Fruit fly (Drosophila melanogaster): ENCODE measurements around the gene ATPsynCF6.

ATPsynCF6 gene

dm6 chr3R:23315630-23316029 is 40.2 kb downstream of the ATPsynCF6 start (continued):
- TF ChIP-seq z (GFP tag; IDR thresholded peaks at IDR 0.05) (no peak), lilli (GFP tag; optimal IDR thresholded peaks at IDR 0.05) (peak; percentile 22), CG17328 (GFP tag; IDR thresholded peaks at IDR 0.05) (peak; percentile 38; the same call in 1 of the 2 replicates), CG7839 (tag; optimal IDR thresholded peaks at IDR 0.05) (peak; percentile 29), CG10979 (tag; optimal IDR thresholded peaks at IDR 0.05) (peak; percentile 9), CG32772 (GFP tag; IDR thresholded peaks at IDR 0.05) (0 out of 2 replicates have a peak, but pooled peaks have one; percentile 28), ATbp (GFP tag; optimal IDR thresholded peaks at IDR 0.05) (peak; percentile 10), Sry-δ (GFP tag; optimal IDR thresholded peaks at IDR 0.05) (no peak), CG12236 (GFP tag; optimal IDR thresholded peaks at IDR 0.05) (no peak), CG4617 (GFP tag; optimal IDR thresholded peaks at IDR 0.05; ENCODE audit: borderline replicate concordance) (no peak), CG8290 (GFP tag; optimal IDR thresholded peaks at IDR 0.05) (no peak), CG8290 (tag; optimal IDR thresholded peaks at IDR 0.05) (peak in 1 of 2 experiments; percentile 26), bbx (GFP tag; IDR thresholded peaks at IDR 0.05; ENCODE audit: partially characterized antibody) (no peak), Ssrp (tag; optimal IDR thresholded peaks at IDR 0.05) (peak; percentile 22), Xrp1 (GFP tag; IDR thresholded peaks at IDR 0.05) (peak; percentile 55; the same call in 1 of the 2 replicates), ssp (GFP tag; IDR thresholded peaks at IDR 0.05) (no peak), CG14667 (GFP tag; IDR thresholded peaks at IDR 0.05) (0 out of 2 replicates have a peak, but pooled peaks have one; percentile 9), sens-2 (GFP tag; IDR thresholded peaks at IDR 0.05) (0 out of 2 replicates have a peak, but pooled peaks have one; percentile 13), E2f1 (GFP tag; IDR thresholded peaks at IDR 0.05) (0 out of 2 replicates have a peak, but pooled peaks have one; percentile 13), CG12659 (GFP tag; optimal IDR thresholded peaks at IDR 0.05) (peak; percentile 11), CG1602 (GFP tag; optimal IDR thresholded peaks at IDR 0.05) (peak; percentile 4), sens (GFP tag) (peak; percentile 80), Ptx1 (GFP tag; IDR thresholded peaks at IDR 0.05) (peak; percentile 48; the same call in 1 of the 2 replicates), wor (GFP tag; IDR thresholded peaks at IDR 0.05) (no peak), CG4404 (GFP tag; IDR thresholded peaks at IDR 0.05) (no peak), CG2678 (tag; optimal IDR thresholded peaks at IDR 0.05) (peak; percentile 42), gcm (GFP tag; optimal IDR thresholded peaks at IDR 0.05) (no peak), Bdp1 (GFP tag; optimal IDR thresholded peaks at IDR 0.05) (no peak), bcd (GFP tag; optimal IDR thresholded peaks at IDR 0.05) (no peak), row (GFP tag; IDR thresholded peaks at IDR 0.05) (peak; percentile 61), E2f2 (GFP tag; IDR thresholded peaks at IDR 0.05) (0 out of 2 replicates have a peak, but pooled peaks have one; percentile 23), Optix (GFP tag; IDR thresholded peaks at IDR 0.05) (0 out of 3 replicates have a peak, but pooled peaks have one; percentile 11), Jarid2 (GFP tag; optimal IDR thresholded peaks at IDR 0.05) (peak; percentile 22), ttk (GFP tag; IDR thresholded peaks at IDR 0.05) (no peak), CG3163 (GFP tag; optimal IDR thresholded peaks at IDR 0.05) (no peak), CG10366 (GFP tag; IDR thresholded peaks at IDR 0.05) (peak; percentile 37; the same call in 1 of the 2 replicates), esg (GFP tag; conservative IDR thresholded peaks at IDR 0.05) (peak; percentile 46), CG8359 (GFP tag; optimal IDR thresholded peaks at IDR 0.05; ENCODE audit: borderline replicate concordance) (peak; percentile 3), so (GFP tag; IDR thresholded peaks at IDR 0.05) (no peak), prd (optimal IDR thresholded peaks at IDR 0.05) (no peak), prd (GFP tag; IDR thresholded peaks at IDR 0.05) (peak; percentile 50; the same call in 1 of the 3 replicates), ind (GFP tag; optimal IDR thresholded peaks at IDR 0.05) (peak; percentile 26), pan (optimal IDR thresholded peaks at IDR 0.05) (no peak), pan (GFP tag; optimal IDR thresholded peaks at IDR 0.05 in 1 of 2, IDR thresholded peaks at IDR 0.05 in 1 of 2) (peak in 1 of 2 experiments; percentile 41), CG12219 (GFP tag; optimal IDR thresholded peaks at IDR 0.05) (no peak), vnd (GFP tag; IDR thresholded peaks at IDR 0.05; ENCODE audit: partially characterized antibody) (no peak), bsh (GFP tag; optimal IDR thresholded peaks at IDR 0.05) (peak in 1 of 2 experiments; percentile 30), ems (GFP tag; optimal IDR thresholded peaks at IDR 0.05) (peak; percentile 11), dmrt11E (tag; optimal IDR thresholded peaks at IDR 0.05) (peak; percentile 41), CG7745 (tag; optimal IDR thresholded peaks at IDR 0.05) (no peak), seq (GFP tag; IDR thresholded peaks at IDR 0.05) (0 out of 2 replicates have a peak, but pooled peaks have one; percentile 21)

Measured in whole organism, embryonic.